Worm (Caenorhabditis elegans): ENCODE results near the gene nhr-232.

DNA sequence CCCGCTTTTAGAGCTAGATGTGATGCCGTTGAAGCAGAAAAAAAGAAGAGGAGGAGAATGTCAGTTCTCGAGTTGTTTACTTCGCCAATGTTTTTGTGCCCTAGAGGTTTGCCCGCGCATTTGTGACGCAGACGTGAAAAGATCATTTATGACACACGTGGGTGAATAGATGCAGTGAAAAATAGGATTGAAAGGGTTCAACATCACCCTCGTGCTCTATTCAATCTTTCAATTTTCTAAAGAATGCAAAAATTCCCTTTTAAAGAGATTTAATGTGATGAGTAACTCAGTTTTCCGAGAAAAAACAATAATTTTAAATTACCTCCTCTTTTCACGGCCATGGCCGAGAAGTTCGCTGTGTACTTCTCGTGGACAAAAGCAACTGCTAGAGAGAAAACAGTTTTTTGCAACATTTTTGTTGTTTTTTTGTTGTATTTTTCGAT, 9.5 kb upstream of the nhr-232 start:
- TF ChIP-seq sea-1 (GFP tag; conservative IDR thresholded peaks at IDR 0.05): no peak
- TF ChIP-seq ama-1 (optimal IDR thresholded peaks at IDR 0.05): no peak
- TF ChIP-seq hmg-4 (GFP tag; optimal IDR thresholded peaks at IDR 0.05): no peak
